Fruit fly (Drosophila melanogaster) whole organism, embryonic: ENCODE data around the gene CG17108.

Experiments used
- Asciz ChIP-seq: fragments of 200-800 bp; sonication (Bioruptor generic); optimal IDR thresholded peaks from 2 replicates; lab custom pipeline; 2017; ENCODE audit warnings: missing biosample characterization, mild to moderate bottlenecking, missing genetic modification characterization, missing genetic modification reagents
- Bdp1 ChIP-seq: fragments of 200-800 bp; sonication (Bioruptor generic); optimal IDR thresholded peaks from 3 replicates; lab custom pipeline; 2016; ENCODE audit warnings: missing biosample characterization, missing genetic modification characterization
- Blimp-1 ChIP-seq: fragments of 200-800 bp; sonication (Bioruptor generic); optimal IDR thresholded peaks from 3 replicates; lab custom pipeline; 2018; ENCODE audit warnings: missing biosample characterization, missing genetic modification characterization, mild to moderate bottlenecking, moderate library complexity, missing genetic modification reagents
- CG10462 ChIP-seq: fragments of 200-800 bp; sonication (Bioruptor generic); optimal IDR thresholded peaks from 2 replicates; lab custom pipeline; 2016; ENCODE audit warnings: missing biosample characterization, missing genetic modification characterization
- CG12219 ChIP-seq: fragments of 200-800 bp; sonication (Bioruptor generic); optimal IDR thresholded peaks from 3 replicates; lab custom pipeline; 2018; ENCODE audit warnings: missing biosample characterization, mild to moderate bottlenecking, missing genetic modification characterization
- CG14441 ChIP-seq: fragments of 200-800 bp; sonication (Bioruptor generic); IDR thresholded peaks from 2 replicates; pipeline ENCODE4 v1.3.6; 2022; ENCODE audit warnings: missing biosample characterization, missing genetic modification characterization
- CG1529 ChIP-seq: fragments of 200-800 bp; sonication (Bioruptor generic); optimal IDR thresholded peaks from 3 replicates; lab custom pipeline; 2018; ENCODE audit warnings: missing biosample characterization, missing genetic modification characterization
- CG1603 ChIP-seq: fragments of 200-800 bp; sonication (Bioruptor generic); optimal IDR thresholded peaks from 2 replicates; lab custom pipeline; 2019; ENCODE audit warnings: missing biosample characterization, mild to moderate bottlenecking, missing genetic modification characterization, moderate library complexity
- CG2712 ChIP-seq: fragments of 200-800 bp; optimal IDR thresholded peaks from 3 replicates; lab custom pipeline; 2019; ENCODE audit warnings: missing biosample characterization, mild to moderate bottlenecking, missing genetic modification characterization, moderate library complexity
- CG31365 ChIP-seq: fragments of 200-800 bp; sonication (Bioruptor generic); optimal IDR thresholded peaks from 2 replicates; lab custom pipeline; 2018; ENCODE audit warnings: missing biosample characterization, mild to moderate bottlenecking, missing genetic modification characterization
- CG34376 ChIP-seq: fragments of 200-800 bp; sonication (Bioruptor generic); optimal IDR thresholded peaks from 2 replicates; lab custom pipeline; 2018; ENCODE audit warnings: missing biosample characterization, mild to moderate bottlenecking, missing genetic modification characterization
- CG3838 ChIP-seq: fragments of 200-800 bp; sonication (Bioruptor generic); optimal IDR thresholded peaks from 3 replicates; lab custom pipeline; 2016; ENCODE audit warnings: missing biosample characterization, missing genetic modification characterization
- CG43689 ChIP-seq: fragments of 200-800 bp; sonication (Bioruptor generic); IDR thresholded peaks from 2 replicates; pipeline ENCODE4 v1.3.6; 2022; ENCODE audit warnings: missing biosample characterization, missing genetic modification characterization
- CG4820 ChIP-seq: fragments of 200-800 bp; sonication (Bioruptor generic); optimal IDR thresholded peaks from 3 replicates; lab custom pipeline; 2016; ENCODE audit warnings: missing biosample characterization, missing genetic modification characterization
- CG7271 ChIP-seq: fragments of 200-800 bp; sonication (Bioruptor generic); optimal IDR thresholded peaks from 2 replicates; lab custom pipeline; 2018; ENCODE audit warnings: missing biosample characterization, mild to moderate bottlenecking, missing genetic modification characterization, moderate library complexity
- CG7928 ChIP-seq: fragments of 200-800 bp; sonication (Bioruptor generic); optimal IDR thresholded peaks from 2 replicates; lab custom pipeline; 2017; ENCODE audit warnings: missing biosample characterization, mild to moderate bottlenecking, missing genetic modification characterization
- Dek ChIP-seq: fragments of 200-800 bp; sonication (Bioruptor generic); optimal IDR thresholded peaks from 3 replicates; lab custom pipeline; 2019; ENCODE audit warnings: missing biosample characterization, mild to moderate bottlenecking, missing genetic modification characterization, moderate library complexity
- Dfd ChIP-seq, 2 experiments: fragments of >200 bp; optimal IDR thresholded peaks; 2 replicates each; lab custom pipeline; 2017; ENCODE audit warnings: missing biosample characterization in 2 of 2, missing genetic modification characterization in 2 of 2
- Fer3 ChIP-seq: fragments of 200-800 bp; sonication (Bioruptor generic); optimal IDR thresholded peaks from 2 replicates; lab custom pipeline; 2018; ENCODE audit warnings: missing biosample characterization, mild to moderate bottlenecking, missing genetic modification characterization, moderate library complexity
- H15 ChIP-seq: fragments of 200-800 bp; sonication (Bioruptor generic); IDR thresholded peaks from 3 replicates; pipeline ENCODE4 v1.3.6; 2022; ENCODE audit warnings: missing biosample characterization, missing genetic modification characterization
- HLHmδ ChIP-seq: fragments of 200-800 bp; sonication (Bioruptor generic); optimal IDR thresholded peaks from 2 replicates; lab custom pipeline; 2018; ENCODE audit warnings: missing biosample characterization, mild to moderate bottlenecking, missing genetic modification characterization, moderate library complexity
- Hsf ChIP-seq: fragments of 200-800 bp; sonication (Bioruptor generic); optimal IDR thresholded peaks from 3 replicates; lab custom pipeline; 2016; ENCODE audit warnings: missing biosample characterization, missing genetic modification characterization
- MBD-R2 ChIP-seq: fragments of 200-800 bp; sonication (Bioruptor generic); IDR thresholded peaks from 2 replicates; pipeline ENCODE4 v1.3.6; 2022; ENCODE audit warnings: missing biosample characterization, missing genetic modification characterization
- Mad ChIP-seq: fragments of 200-800 bp; sonication (Bioruptor generic); optimal IDR thresholded peaks from 2 replicates; lab custom pipeline; 2016; ENCODE audit warnings: missing biosample characterization, missing genetic modification characterization
- Max ChIP-seq: fragments of 200-800 bp; sonication (Bioruptor generic); optimal IDR thresholded peaks from 2 replicates; lab custom pipeline; 2016; ENCODE audit warnings: missing biosample characterization, mild to moderate bottlenecking, missing genetic modification characterization
- NFAT ChIP-seq: fragments of 200-800 bp; sonication (Bioruptor generic); IDR thresholded peaks from 2 replicates; pipeline ENCODE4 v1.3.6; 2022; ENCODE audit warnings: missing biosample characterization, missing genetic modification characterization
- Nf-YB ChIP-seq: fragments of 200-800 bp; sonication (Bioruptor generic); optimal IDR thresholded peaks from 3 replicates; lab custom pipeline; 2019; ENCODE audit warnings: missing biosample characterization, mild to moderate bottlenecking, missing genetic modification characterization, moderate library complexity
- Ptx1 ChIP-seq: fragments of 200-800 bp; sonication (Bioruptor generic); IDR thresholded peaks from 2 replicates; pipeline ENCODE4 v1.3.6; 2022; ENCODE audit warnings: missing biosample characterization, missing genetic modification characterization
- Taf1 ChIP-seq: fragments of 200-800 bp; sonication (Bioruptor generic); IDR thresholded peaks from 2 replicates; pipeline ENCODE4 v1.3.6; 2022; ENCODE audit warnings: missing biosample characterization, missing genetic modification characterization
- Usf ChIP-seq: fragments of 200-800 bp; sonication (Bioruptor generic); optimal IDR thresholded peaks from 2 replicates; lab custom pipeline; 2017; ENCODE audit warnings: missing genotype, missing biosample characterization, missing genetic modification characterization
- Xrp1 ChIP-seq: fragments of 200-800 bp; sonication (Bioruptor generic); IDR thresholded peaks from 2 replicates; pipeline ENCODE4 v1.3.6; 2022; ENCODE audit warnings: missing biosample characterization, missing genetic modification characterization
- caup ChIP-seq: fragments of 200-800 bp; sonication (Bioruptor generic); optimal IDR thresholded peaks from 3 replicates; lab custom pipeline; 2017; ENCODE audit warnings: missing biosample characterization, mild to moderate bottlenecking, missing genetic modification characterization, moderate library complexity; ENCODE audit not compliant: severe bottlenecking
- dan ChIP-seq: fragments of 200-800 bp; sonication (Bioruptor generic); IDR thresholded peaks from 2 replicates; pipeline ENCODE4 v1.3.6; 2022; ENCODE audit warnings: missing biosample characterization, missing genetic modification characterization
- exex ChIP-seq: fragments of 200-800 bp; sonication (Bioruptor generic); optimal IDR thresholded peaks from 4 replicates; lab custom pipeline; 2018; ENCODE audit warnings: missing biosample characterization, mild to moderate bottlenecking, missing genetic modification characterization, moderate library complexity
- ham ChIP-seq: fragments of 200-800 bp; sonication (Bioruptor generic); IDR thresholded peaks from 2 replicates; pipeline ENCODE4 v1.3.6; 2022; ENCODE audit warnings: missing biosample characterization, missing genetic modification characterization
- insv ChIP-seq, 2 experiments: fragments of 200-800 bp; sonication (Bioruptor generic); optimal IDR thresholded peaks; 3 replicates each; lab custom pipeline; 2016 to 2018; ENCODE audit warnings: missing biosample characterization in 2 of 2, missing genetic modification characterization in 2 of 2
- inv ChIP-seq: fragments of 200-800 bp; sonication (Bioruptor generic); IDR thresholded peaks from 2 replicates; pipeline ENCODE4 v1.3.6; 2022; ENCODE audit warnings: missing biosample characterization, missing genetic modification characterization; ENCODE audit not compliant: partially characterized antibody
- luna ChIP-seq: fragments of 200-800 bp; sonication (Bioruptor generic); optimal IDR thresholded peaks from 2 replicates; lab custom pipeline; 2016; ENCODE audit warnings: missing biosample characterization, missing genetic modification characterization
- onecut ChIP-seq: fragments of 200-800 bp; sonication (Bioruptor generic); IDR thresholded peaks from 2 replicates; pipeline ENCODE4 v1.3.6; 2022; ENCODE audit warnings: missing biosample characterization, missing genetic modification characterization
- phol ChIP-seq: fragments of 200-800 bp; sonication (Bioruptor generic); optimal IDR thresholded peaks from 3 replicates; lab custom pipeline; 2018; ENCODE audit warnings: missing biosample characterization, mild to moderate bottlenecking, missing genetic modification characterization, moderate library complexity
- scrt ChIP-seq: fragments of 200-800 bp; sonication (Bioruptor generic); optimal IDR thresholded peaks from 2 replicates; lab custom pipeline; 2018; ENCODE audit warnings: missing biosample characterization, mild to moderate bottlenecking, missing genetic modification characterization, moderate library complexity
- sens-2 ChIP-seq: fragments of 200-800 bp; sonication (Bioruptor generic); IDR thresholded peaks from 2 replicates; pipeline ENCODE4 v1.3.6; 2022; ENCODE audit warnings: missing biosample characterization, missing genetic modification characterization
- slou ChIP-seq: fragments of 200-800 bp; sonication (Bioruptor generic); optimal IDR thresholded peaks from 3 replicates; lab custom pipeline; 2016; ENCODE audit warnings: missing biosample characterization, missing genetic modification characterization
- ssp ChIP-seq: fragments of 200-800 bp; sonication (Bioruptor generic); IDR thresholded peaks from 2 replicates; pipeline ENCODE4 v1.3.6; 2022; ENCODE audit warnings: missing biosample characterization, missing genetic modification characterization
- stc ChIP-seq: fragments of 200-800 bp; sonication (Bioruptor generic); IDR thresholded peaks from 2 replicates; pipeline ENCODE4 v1.3.6; 2022; ENCODE audit warnings: missing biosample characterization, missing genetic modification characterization
- tll ChIP-seq, 2 experiments: fragments of 200-800 bp in 1 of 2; fragments of >200 bp in 1 of 2; sonication (Bioruptor generic) in 1 of 2; optimal IDR thresholded peaks; 2 replicates each; lab custom pipeline; 2017 to 2019; ENCODE audit warnings: missing biosample characterization in 2 of 2, missing genetic modification characterization in 2 of 2, mild to moderate bottlenecking in 1 of 2, moderate library complexity in 1 of 2

CG17108 gene

dm6 chr2L:10694053-10694618 lies at the start of gene CG17108:
CG17108 (minus strand) TSS chr2L:10694103.
- no peak for TF ChIP-seq Hsf (GFP tag; lab: Kevin White, UChicago)
- no peak for TF ChIP-seq CG34376 (GFP tag; lab: Kevin White, UChicago)
- TF ChIP-seq insv (GFP tag; optimal IDR thresholded peaks at IDR 0.05; lab: Kevin White, UChicago) = no peak
- TF ChIP-seq caup (GFP tag; lab: Kevin White, UChicago) = no peak
- no peak for TF ChIP-seq CG2712 (tag; lab: Kevin White, UChicago)
- TF ChIP-seq, all 482 proteins: peak for 0

dm6 chr2L:10736993-10737756 lies 43.3 kb upstream of the CG17108 start, which contains the start of the genes Vha16-5 and CG12299:
Vha16-5 (minus strand) TSS chr2L:10737043.
CG12299 (plus strand) TSS chr2L:10737345.
- TF ChIP-seq CG2712 (tag; lab: Kevin White, UChicago) (peak; percentile 81), Xrp1 (GFP tag; lab: Robert Waterston, UW) (peak; percentile 95), exex (tag; lab: Kevin White, UChicago) (no peak), HLHmδ (GFP tag; lab: Kevin White, UChicago) (no peak), CG7928 (peak; percentile 30), Fer3 (tag; lab: Kevin White, UChicago) (peak; percentile 60), sens-2 (peak; percentile 63; the same call in 1 of the 2 replicates), scrt (GFP tag; lab: Kevin White, UChicago) (no peak), inv (peak; percentile 73), phol (peak; percentile 94), slou (GFP tag; lab: Kevin White, UChicago) (peak; percentile 57), Blimp-1 (GFP tag; lab: Kevin White, UChicago) (peak; percentile 84), Ptx1 (peak; percentile 90), CG43689 (GFP tag; lab: Robert Waterston, UW) (peak; percentile 79), CG14441 (GFP tag; lab: Robert Waterston, UW) (peak; percentile 88), CG1529 (GFP tag; lab: Kevin White, UChicago) (no peak), Taf1 (GFP tag; lab: Robert Waterston, UW) (peak; percentile 55), dan (peak; percentile 72), CG10462 (GFP tag; lab: Kevin White, UChicago) (peak; percentile 70), CG12219 (GFP tag; lab: Kevin White, UChicago) (no peak), Dek (tag; lab: Kevin White, UChicago) (peak; percentile 56), Asciz (GFP tag; lab: Kevin White, UChicago) (no peak), CG3838 (peak; percentile 57), Usf (GFP tag; lab: Kevin White, UChicago) (peak; percentile 45), Nf-YB (no peak), MBD-R2 (GFP tag; lab: Robert Waterston, UW) (peak; percentile 90), ham (GFP tag; lab: Robert Waterston, UW) (no peak), Bdp1 (GFP tag; lab: Kevin White, UChicago) (peak; percentile 81), H15 (peak; percentile 96), tll (GFP tag; optimal IDR thresholded peaks at IDR 0.05; lab: Kevin White, UChicago) (no peak), luna (GFP tag; lab: Kevin White, UChicago) (no peak), CG7271 (tag; lab: Kevin White, UChicago) (no peak), onecut (GFP tag; lab: Robert Waterston, UW) (peak; percentile 89), stc (GFP tag; lab: Robert Waterston, UW) (peak; percentile 68; the same call in 1 of the 2 replicates), CG4820 (GFP tag; lab: Kevin White, UChicago) (peak; percentile 82), CG31365 (no peak), CG1603 (tag; lab: Kevin White, UChicago) (peak; percentile 94), Max (GFP tag; lab: Kevin White, UChicago) (peak; percentile 74), Dfd (GFP tag; optimal IDR thresholded peaks at IDR 0.05; lab: Kevin White, UChicago) (no peak), Mad (GFP tag; lab: Kevin White, UChicago) (peak; percentile 87), ssp (GFP tag; lab: Robert Waterston, UW) (peak; percentile 76), NFAT (GFP tag; lab: Robert Waterston, UW) (peak; percentile 96)
